Fruit fly (Drosophila melanogaster) whole organism, prepupa: Measurements from ENCODE around the gene fend.

Experiments
- CG32006 ChIP-seq: fragments of 200-800 bp; sonication (Bioruptor generic); optimal IDR thresholded peaks from 3 replicates; lab custom pipeline; 2017; ENCODE audit warnings: missing biosample characterization, mild to moderate bottlenecking, missing genetic modification characterization
- CG4318 ChIP-seq: fragments of 200-800 bp; sonication (Bioruptor generic); optimal IDR thresholded peaks from 3 replicates; lab custom pipeline; 2017; ENCODE audit warnings: missing biosample characterization, mild to moderate bottlenecking, missing genetic modification characterization
- CG6854 ChIP-seq: fragments of 200-800 bp; sonication (Bioruptor generic); optimal IDR thresholded peaks from 2 replicates; lab custom pipeline; 2017; ENCODE audit warnings: missing biosample characterization, mild to moderate bottlenecking, missing genetic modification characterization
- CG8119 ChIP-seq: fragments of 200-800 bp; sonication (Bioruptor generic); IDR thresholded peaks from 3 replicates; pipeline ENCODE4 v1.3.6; 2022; ENCODE audit warnings: missing biosample characterization, missing genetic modification characterization
- Gug ChIP-seq: fragments of 200-800 bp; sonication (Bioruptor generic); IDR thresholded peaks from 2 replicates; pipeline ENCODE4 v1.3.6; 2022; ENCODE audit warnings: missing biosample characterization, missing genetic modification characterization
- net ChIP-seq: fragments of 200-800 bp; sonication (Bioruptor generic); optimal IDR thresholded peaks from 3 replicates; lab custom pipeline; 2016; ENCODE audit warnings: missing biosample characterization, missing genetic modification characterization

DNA sequence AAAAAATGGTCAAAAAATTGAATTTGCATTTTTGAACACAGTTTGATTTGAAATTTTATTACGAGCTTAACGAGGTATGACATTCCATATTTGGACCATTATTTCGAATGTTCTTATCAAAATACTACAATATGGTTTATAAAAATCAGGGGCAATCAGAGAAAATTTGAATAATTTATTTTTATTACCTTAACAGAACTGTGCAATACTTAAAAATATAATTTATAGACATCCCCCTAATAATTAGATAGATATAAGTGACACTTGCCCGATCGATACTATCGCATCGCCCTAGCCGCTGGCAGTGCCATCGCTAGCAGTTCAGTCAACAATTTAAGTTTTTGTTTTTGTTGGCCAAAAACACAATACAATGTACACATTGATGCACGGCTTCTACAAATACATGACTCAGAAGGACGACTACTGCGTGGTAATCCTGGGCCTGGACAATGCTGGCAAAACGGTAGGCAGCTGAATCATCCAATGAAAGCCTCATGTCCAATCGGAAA, 28.1 kb downstream of the fend start, which contains the start of gene Arfrp1:
- no peak for TF ChIP-seq net (GFP tag; lab: Kevin White, UChicago)
- no peak for TF ChIP-seq CG4318 (GFP tag; lab: Kevin White, UChicago)
- no peak for TF ChIP-seq CG8119 (GFP tag; lab: Robert Waterston, UW)
- TF ChIP-seq Gug = no peak
- no peak for TF ChIP-seq CG32006 (GFP tag; lab: Kevin White, UChicago)
- no peak for TF ChIP-seq CG6854 (GFP tag; lab: Kevin White, UChicago)
